Fruit fly (Drosophila melanogaster): ENCODE measurements around the gene CG5116.

CG5116 gene

dm6 chr3R:25472635-25473552 lies 10.0 kb upstream of the CG5116 start, which contains the start of the genes Fur1 and Vps33B (continued):
- TF ChIP-seq HHEX (GFP tag; optimal IDR thresholded peaks at IDR 0.05) (peak; percentile 96), hb (GFP tag; IDR thresholded peaks at IDR 0.05; ENCODE audit: partially characterized antibody) (peak; percentile 76; the same call in 2 of the 3 replicates), CG7963 (GFP tag; IDR thresholded peaks at IDR 0.05; ENCODE audit: partially characterized antibody) (peak; percentile 74), rib (GFP tag; IDR thresholded peaks at IDR 0.05) (peak; percentile 87), TFAM (GFP tag; optimal IDR thresholded peaks at IDR 0.05) (peak; percentile 83), GATAe (GFP tag; conservative IDR thresholded peaks at IDR 0.05) (peak; percentile 78), Hsf (GFP tag; optimal IDR thresholded peaks at IDR 0.05) (peak; percentile 99), luna (GFP tag; optimal IDR thresholded peaks at IDR 0.05) (peak; percentile 95), pzg (GFP tag; optimal IDR thresholded peaks at IDR 0.05) (peak; percentile 75), Nf-YB (GFP tag; optimal IDR thresholded peaks at IDR 0.05) (peak; percentile 84), Xrp1 (GFP tag; IDR thresholded peaks at IDR 0.05) (peak; percentile 96), gt (GFP tag; IDR thresholded peaks at IDR 0.05) (peak; percentile 88), gfzf (GFP tag; optimal IDR thresholded peaks at IDR 0.05) (peak; percentile 43), CG12942 (GFP tag; optimal IDR thresholded peaks at IDR 0.05) (peak; percentile 98), eyg (GFP tag; optimal IDR thresholded peaks at IDR 0.05) (peak; percentile 93), sob (GFP tag; IDR thresholded peaks at IDR 0.05) (peak; percentile 95), Dfd (GFP tag; optimal IDR thresholded peaks at IDR 0.05) (no peak), CoRest (tag; optimal IDR thresholded peaks at IDR 0.05) (peak; percentile 98), Oli (tag; optimal IDR thresholded peaks at IDR 0.05) (peak; percentile 97), otp (GFP tag; IDR thresholded peaks at IDR 0.05) (peak; percentile 88), Nf-YC (tag; optimal IDR thresholded peaks at IDR 0.05) (peak; percentile 90), zfh1 (GFP tag; IDR thresholded peaks at IDR 0.05) (peak; percentile 95), Max (GFP tag; optimal IDR thresholded peaks at IDR 0.05) (peak; percentile 99), mam (GFP tag; optimal IDR thresholded peaks at IDR 0.05) (peak; percentile 99), CG14441 (GFP tag; IDR thresholded peaks at IDR 0.05) (peak; percentile 92), CG12071 (GFP tag; optimal IDR thresholded peaks at IDR 0.05) (peak; percentile 92), CG6854 (GFP tag; optimal IDR thresholded peaks at IDR 0.05) (peak; percentile 94), CG5953 (GFP tag; IDR thresholded peaks at IDR 0.05) (peak; percentile 88), Hand (GFP tag; optimal IDR thresholded peaks at IDR 0.05) (peak; percentile 87), CG11504 (tag; optimal IDR thresholded peaks at IDR 0.05) (peak; percentile 95), bcd (GFP tag; optimal IDR thresholded peaks at IDR 0.05) (peak; percentile 97), CG17186 (GFP tag; optimal IDR thresholded peaks at IDR 0.05) (peak; percentile 93), Camta (GFP tag; optimal IDR thresholded peaks at IDR 0.05) (peak; percentile 98), pfk (GFP tag; optimal IDR thresholded peaks at IDR 0.05) (peak; percentile 62), Usf (GFP tag; optimal IDR thresholded peaks at IDR 0.05) (peak; percentile 96), ind (GFP tag; optimal IDR thresholded peaks at IDR 0.05) (peak; percentile 99), CG2712 (tag; optimal IDR thresholded peaks at IDR 0.05) (peak; percentile 98), E2f2 (GFP tag; IDR thresholded peaks at IDR 0.05) (peak; percentile 81), gem (tag; optimal IDR thresholded peaks at IDR 0.05) (peak; percentile 98), ato (GFP tag; IDR thresholded peaks at IDR 0.05; ENCODE audit: partially characterized antibody) (peak; percentile 68), CG4730 (GFP tag; IDR thresholded peaks at IDR 0.05) (peak; percentile 92), CG17912 (GFP tag; optimal IDR thresholded peaks at IDR 0.05) (peak; percentile 83), dati (GFP tag; IDR thresholded peaks at IDR 0.05) (peak; percentile 84), sens-2 (GFP tag; IDR thresholded peaks at IDR 0.05) (peak; percentile 84), YL-1 (GFP tag; optimal IDR thresholded peaks at IDR 0.05) (peak; percentile 93), odd (GFP tag; optimal IDR thresholded peaks at IDR 0.05) (peak; percentile 95), CG9817 (tag; optimal IDR thresholded peaks at IDR 0.05) (peak; percentile 96), maf-S (GFP tag; optimal IDR thresholded peaks at IDR 0.05) (peak; percentile 98)

All from whole organism, embryonic.